Fruit fly (Drosophila melanogaster): Measurements from ENCODE around the gene CG33689.

The CG33689 gene

DNA sequence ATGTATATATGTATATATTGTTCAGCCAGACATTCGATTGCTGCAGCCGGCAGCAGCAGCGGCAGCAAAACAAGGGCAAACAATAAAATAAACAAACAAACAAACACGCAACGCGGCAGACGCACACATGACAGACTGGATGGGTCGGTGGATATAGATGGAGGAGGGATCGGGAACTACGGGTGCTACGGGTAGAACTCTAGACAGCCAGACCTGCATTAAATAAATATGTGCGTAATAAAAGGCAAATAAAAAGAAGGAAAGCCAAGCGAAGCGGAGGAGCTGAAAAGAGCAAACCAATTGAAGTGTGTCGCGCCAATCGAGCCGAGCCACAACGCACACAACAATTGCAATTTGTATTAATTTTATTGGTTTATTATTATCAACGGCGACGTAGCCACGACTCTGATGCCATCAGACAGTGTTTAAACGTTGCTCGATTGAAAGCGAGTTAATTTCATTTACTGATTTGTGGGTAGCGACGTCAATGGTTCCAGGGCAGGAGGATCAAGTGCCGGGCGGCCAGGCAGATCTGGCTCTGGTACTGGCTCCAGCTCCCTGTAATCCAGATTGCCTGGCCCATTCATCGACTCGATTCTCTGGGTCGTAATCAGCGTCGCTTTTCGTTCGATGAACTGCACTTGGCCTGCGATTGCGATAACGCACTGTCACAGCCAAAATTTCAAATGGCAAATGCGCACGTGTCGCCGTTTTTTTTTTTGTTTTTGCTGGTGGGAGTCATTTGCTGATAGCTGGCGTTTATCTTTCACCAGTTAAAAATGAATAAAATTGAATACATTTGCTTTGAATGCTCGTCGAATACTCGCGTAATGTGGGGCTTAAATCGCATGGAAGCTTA, 5.9 kb upstream of the CG33689 start (continued):
- TF ChIP-seq dmrt11E (tag; optimal IDR thresholded peaks at IDR 0.05) (peak; percentile 62), Deaf1 (tag; optimal IDR thresholded peaks at IDR 0.05) (no peak), B-H2 (GFP tag; optimal IDR thresholded peaks at IDR 0.05) (no peak), CG8281 (tag; optimal IDR thresholded peaks at IDR 0.05) (no peak), CG8924 (tag; optimal IDR thresholded peaks at IDR 0.05) (no peak), fru (optimal IDR thresholded peaks at IDR 0.05) (no peak), hth (optimal IDR thresholded peaks at IDR 0.05) (no peak), Rfx (GFP tag; IDR thresholded peaks at IDR 0.05) (no peak), Vsx1 (GFP tag; optimal IDR thresholded peaks at IDR 0.05) (no peak), Dbx (GFP tag; IDR thresholded peaks at IDR 0.05) (no peak), pnt (GFP tag; optimal IDR thresholded peaks at IDR 0.05) (no peak), Oaz (GFP tag; IDR thresholded peaks at IDR 0.05) (no peak), Atf3 (GFP tag; optimal IDR thresholded peaks at IDR 0.05) (peak; percentile 20), kni (GFP tag; optimal IDR thresholded peaks at IDR 0.05) (no peak), CG11398 (GFP tag; optimal IDR thresholded peaks at IDR 0.05) (peak; percentile 17), CG18262 (tag; optimal IDR thresholded peaks at IDR 0.05) (peak; percentile 36), Hr39 (optimal IDR thresholded peaks at IDR 0.05) (no peak), trh (GFP tag; optimal IDR thresholded peaks at IDR 0.05) (no peak), Pdp1 (GFP tag; optimal IDR thresholded peaks at IDR 0.05) (peak in 1 of 2 experiments; percentile 21), mam (GFP tag; optimal IDR thresholded peaks at IDR 0.05) (no peak), Hmx (GFP tag; optimal IDR thresholded peaks at IDR 0.05) (no peak), nau (GFP tag; optimal IDR thresholded peaks at IDR 0.05) (peak; percentile 56), CG18476 (GFP tag; optimal IDR thresholded peaks at IDR 0.05) (no peak), otp (GFP tag; IDR thresholded peaks at IDR 0.05) (no peak), pho (GFP tag; optimal IDR thresholded peaks at IDR 0.05) (no peak), stwl (tag; optimal IDR thresholded peaks at IDR 0.05) (no peak), Chrac-16 (GFP tag; optimal IDR thresholded peaks at IDR 0.05) (no peak), gcm (GFP tag; optimal IDR thresholded peaks at IDR 0.05) (peak; percentile 58), vnd (GFP tag; IDR thresholded peaks at IDR 0.05; ENCODE audit: partially characterized antibody) (no peak), gfzf (GFP tag; optimal IDR thresholded peaks at IDR 0.05) (no peak), CG13123 (GFP tag; optimal IDR thresholded peaks at IDR 0.05) (no peak), CG11723 (GFP tag; optimal IDR thresholded peaks at IDR 0.05) (peak; percentile 53), zf30C (GFP tag; optimal IDR thresholded peaks at IDR 0.05) (no peak), Nf-YA (GFP tag; IDR thresholded peaks at IDR 0.05) (no peak), sd (tag; optimal IDR thresholded peaks at IDR 0.05) (no peak), onecut (GFP tag; IDR thresholded peaks at IDR 0.05) (no peak; the same call in 1 of the 2 replicates), Hr78 (GFP tag; optimal IDR thresholded peaks at IDR 0.05) (no peak), CG11247 (GFP tag; IDR thresholded peaks at IDR 0.05) (no peak), unpg (GFP tag; optimal IDR thresholded peaks at IDR 0.05) (peak; percentile 38), bowl (GFP tag; IDR thresholded peaks at IDR 0.05) (no peak), Med (GFP tag) (peak; percentile 78), MBD-R2 (GFP tag; IDR thresholded peaks at IDR 0.05) (no peak), ham (GFP tag; IDR thresholded peaks at IDR 0.05) (no peak), CG1024 (GFP tag; IDR thresholded peaks at IDR 0.05) (no peak), ci (GFP tag; IDR thresholded peaks at IDR 0.05) (no peak; the same call in 2 of the 3 replicates), CG15514 (GFP tag; optimal IDR thresholded peaks at IDR 0.05) (no peak), CG14860 (GFP tag; IDR thresholded peaks at IDR 0.05; ENCODE audit: partially characterized antibody) (no peak), CG17802 (tag; optimal IDR thresholded peaks at IDR 0.05) (peak; percentile 17), CG30020 (tag; optimal IDR thresholded peaks at IDR 0.05) (no peak), Jarid2 (GFP tag; optimal IDR thresholded peaks at IDR 0.05) (no peak)
